Worm (Caenorhabditis elegans): ENCODE data around the gene Y41D4B.4.

Y41D4B.4 gene

ce11 chrIV:1709695-1710315 is 49.9 kb downstream of the Y41D4B.4 start, which contains the start of the genes pbs-1 and K08D12.3:
pbs-1 (minus strand) TSS chrIV:1709745.
K08D12.3 (plus strand) TSS chrIV:1710265.
- TF ChIP-seq ztf-23 (GFP tag; IDR thresholded peaks at IDR 0.05) (0 out of 2 replicates have a peak, but pooled peaks have one; percentile 24), cog-1 (tag; optimal IDR thresholded peaks at IDR 0.05) (no peak)

ce11 chrIV:1710535-1710934 is 50.6 kb downstream of the Y41D4B.4 start:
- no peak for TF ChIP-seq med-1 (GFP tag; optimal IDR thresholded peaks at IDR 0.05; ENCODE audit: insufficient read depth)
- TF ChIP-seq flt-1 (GFP tag; IDR thresholded peaks at IDR 0.05), result 0 out of 2 replicates have a peak, but pooled peaks have one; percentile 28

- TF ChIP-seq med-1 (GFP tag; optimal IDR thresholded peaks at IDR 0.05; ENCODE audit: insufficient read depth) (no peak), tab-1 (GFP tag; IDR thresholded peaks at IDR 0.05) (no peak), flt-1 (GFP tag; IDR thresholded peaks at IDR 0.05) (no peak), klf-2 (GFP tag; conservative IDR thresholded peaks at IDR 0.05) (0 out of 2 replicates have a peak, but pooled peaks have one; percentile 26)
Measured at ce11 chrIV:1711029-1711489, 51.1 kb downstream of the Y41D4B.4 start, which contains the start of gene rpi-2. rpi-2 (plus strand) TSS chrIV:1711262.

ce11 chrIV:1713618-1714017 is 53.7 kb downstream of the Y41D4B.4 start:
- TF ChIP-seq tab-1 (GFP tag; IDR thresholded peaks at IDR 0.05) (no peak), cog-1 (tag; optimal IDR thresholded peaks at IDR 0.05) (no peak), ztf-23 (GFP tag; IDR thresholded peaks at IDR 0.05) (no peak), med-1 (GFP tag; optimal IDR thresholded peaks at IDR 0.05; ENCODE audit: insufficient read depth) (no peak), ref-1 (GFP tag; conservative IDR thresholded peaks at IDR 0.05) (no peak), klf-2 (GFP tag; conservative IDR thresholded peaks at IDR 0.05) (no peak), flt-1 (GFP tag; IDR thresholded peaks at IDR 0.05) (no peak), T22C8.4 (GFP tag; IDR thresholded peaks at IDR 0.05) (no peak), ztf-29 (GFP tag; IDR thresholded peaks at IDR 0.05) (no peak)

ce11 chrIV:1715705-1716104 is 55.8 kb downstream of the Y41D4B.4 start:
- TF ChIP-seq klf-2 (GFP tag; conservative IDR thresholded peaks at IDR 0.05) (no peak), flt-1 (GFP tag; IDR thresholded peaks at IDR 0.05) (no peak), med-1 (GFP tag; optimal IDR thresholded peaks at IDR 0.05; ENCODE audit: insufficient read depth) (no peak), T22C8.4 (GFP tag; IDR thresholded peaks at IDR 0.05) (no peak), cog-1 (tag; optimal IDR thresholded peaks at IDR 0.05) (no peak), ref-1 (GFP tag; conservative IDR thresholded peaks at IDR 0.05) (no peak), ztf-29 (GFP tag; IDR thresholded peaks at IDR 0.05) (no peak), ztf-23 (GFP tag; IDR thresholded peaks at IDR 0.05) (no peak), tab-1 (GFP tag; IDR thresholded peaks at IDR 0.05) (no peak)
